Worm (Caenorhabditis elegans): ENCODE results near the gene R07B7.8.
A peak's percentile ranks its signal among the peaks of the same experiment; 100 is the strongest.

The R07B7.8 gene

ce11 chrV:12088773-12089172, 4.7 kb upstream of the R07B7.8 start, which contains the start of gene R07B7.12:
TSS of gene R07B7.12 (plus strand) at chrV:12089073.
- TF ChIP-seq nhr-77 (tag; optimal IDR thresholded peaks at IDR 0.05) (no peak), nhr-28 (tag; optimal IDR thresholded peaks at IDR 0.05) (no peak), Y48G9A.11 (GFP tag; IDR thresholded peaks at IDR 0.05) (no peak), zfp-2 (tag; optimal IDR thresholded peaks at IDR 0.05) (no peak), lin-39 (tag; optimal IDR thresholded peaks at IDR 0.05) (no peak), rbr-2 (tag; optimal IDR thresholded peaks at IDR 0.05) (no peak), lin-15B (tag; optimal IDR thresholded peaks at IDR 0.05) (no peak), lim-7 (GFP tag; IDR thresholded peaks at IDR 0.05) (no peak), ztf-11 (tag; optimal IDR thresholded peaks at IDR 0.05) (no peak), mxl-3 (GFP tag; optimal IDR thresholded peaks at IDR 0.05) (no peak), daf-12 (tag; optimal IDR thresholded peaks at IDR 0.05) (no peak), zfp-3 (GFP tag; conservative IDR thresholded peaks at IDR 0.05) (no peak), set-16 (GFP tag; IDR thresholded peaks at IDR 0.05) (no peak)

ce11 chrV:12086934-12087333, 2.8 kb upstream of the R07B7.8 start, which contains the start of gene gana-1:
TSS of gene gana-1 (plus strand) at chrV:12087234.
- TF ChIP-seq zip-2 (tag; optimal IDR thresholded peaks at IDR 0.05) (no peak), jun-1 (tag; optimal IDR thresholded peaks at IDR 0.05) (no peak), Y48G9A.11 (GFP tag; IDR thresholded peaks at IDR 0.05) (no peak), ctbp-1 (GFP tag; IDR thresholded peaks at IDR 0.05) (no peak), tag-97 (GFP tag; IDR thresholded peaks at IDR 0.05) (no peak), D1046.2 (GFP tag; IDR thresholded peaks at IDR 0.05) (no peak), mxl-3 (GFP tag; optimal IDR thresholded peaks at IDR 0.05) (no peak), spr-1 (tag; optimal IDR thresholded peaks at IDR 0.05) (no peak), madf-5 (GFP tag; IDR thresholded peaks at IDR 0.05) (no peak), ZK337.2 (GFP tag; IDR thresholded peaks at IDR 0.05) (no peak), ceh-82 (tag; optimal IDR thresholded peaks at IDR 0.05) (no peak), Y105C5A.15 (GFP tag; IDR thresholded peaks at IDR 0.05) (no peak), Y75B8A.6 (GFP tag; IDR thresholded peaks at IDR 0.05) (no peak), spr-3 (GFP tag; optimal IDR thresholded peaks at IDR 0.05) (no peak), nhr-76 (tag; optimal IDR thresholded peaks at IDR 0.05) (no peak)

ce11 chrV:12085867-12086634, 1.9 kb upstream of the R07B7.8 start:
- no peak for TF ChIP-seq nhr-77 (tag; optimal IDR thresholded peaks at IDR 0.05)
- TF ChIP-seq F37D6.2 (tag; optimal IDR thresholded peaks at IDR 0.05): no peak
- TF ChIP-seq F10B5.3 (tag; optimal IDR thresholded peaks at IDR 0.05): no peak
- TF ChIP-seq lin-15B (tag; optimal IDR thresholded peaks at IDR 0.05): no peak

- TF ChIP-seq lin-15B (tag; optimal IDR thresholded peaks at IDR 0.05) (no peak), snpc-4 (tag; optimal IDR thresholded peaks at IDR 0.05) (no peak), dve-1 (tag; optimal IDR thresholded peaks at IDR 0.05; ENCODE audit: insufficient read depth) (peak; percentile 14), ztf-11 (tag; optimal IDR thresholded peaks at IDR 0.05) (no peak), ama-1 (optimal IDR thresholded peaks at IDR 0.05) (no peak), nhr-28 (tag; optimal IDR thresholded peaks at IDR 0.05) (peak; percentile 18)
Measured at ce11 chrV:12082932-12083331, 1.2 kb downstream of the R07B7.8 start, which contains the start of gene R07B7.10. TSS of gene R07B7.10 (plus strand) at chrV:12083216.

- TF ChIP-seq nhr-25 (tag; optimal IDR thresholded peaks at IDR 0.05; ENCODE audit: borderline replicate concordance, insufficient read depth) (no peak), nhr-6 (tag; optimal IDR thresholded peaks at IDR 0.05) (no peak), F10B5.3 (tag; optimal IDR thresholded peaks at IDR 0.05) (no peak), fos-1 (tag; optimal IDR thresholded peaks at IDR 0.05) (no peak), dpl-1 (GFP tag; optimal IDR thresholded peaks at IDR 0.05) (no peak), jun-1 (tag; optimal IDR thresholded peaks at IDR 0.05) (no peak), lim-7 (GFP tag; IDR thresholded peaks at IDR 0.05) (no peak), unc-39 (tag; optimal IDR thresholded peaks at IDR 0.05) (no peak), D1046.2 (GFP tag; IDR thresholded peaks at IDR 0.05) (no peak), F26F4.8 (GFP tag; conservative IDR thresholded peaks at IDR 0.05) (no peak), nhr-76 (tag; optimal IDR thresholded peaks at IDR 0.05) (no peak), zfp-2 (tag; optimal IDR thresholded peaks at IDR 0.05) (no peak)
Measured at ce11 chrV:12080274-12080673, 3.8 kb downstream of the R07B7.8 start, which contains the start of gene R07B7.9. TSS of gene R07B7.9 (minus strand) at chrV:12080374.
